Worm (Caenorhabditis elegans): ENCODE results near the gene srh-289.

Gene srh-289

ce11 chrV:17773108-17773507, 20.8 kb downstream of the srh-289 start, which contains the start of gene sre-21:
sre-21 (minus strand) TSS chrV:17773208.
- no peak for TF ChIP-seq D1046.2 (GFP tag; IDR thresholded peaks at IDR 0.05)
- no peak for TF ChIP-seq ceh-20 (GFP tag; IDR thresholded peaks at IDR 0.05)
- no peak for TF ChIP-seq Y75B8A.6 (GFP tag; IDR thresholded peaks at IDR 0.05)
- TF ChIP-seq vab-7 (GFP tag; IDR thresholded peaks at IDR 0.05), result no peak
- no peak for TF ChIP-seq ama-1 (optimal IDR thresholded peaks at IDR 0.05)
- no peak for TF ChIP-seq unc-62 (GFP tag; optimal IDR thresholded peaks at IDR 0.05 in 1 of 2)
- TF ChIP-seq unc-62 (tag; optimal IDR thresholded peaks at IDR 0.05), result no peak
- TF ChIP-seq mdt-29 (GFP tag; IDR thresholded peaks at IDR 0.05), result no peak
- no peak for TF ChIP-seq lin-1 (GFP tag; IDR thresholded peaks at IDR 0.05)

- 0 out of 2 replicates have a peak, but pooled peaks have one; percentile 46 for TF ChIP-seq snpc-1.2 (GFP tag; IDR thresholded peaks at IDR 0.05)
- no peak for TF ChIP-seq nhr-42 (GFP tag; IDR thresholded peaks at IDR 0.05)
- TF ChIP-seq lim-7 (GFP tag; IDR thresholded peaks at IDR 0.05), result peak; percentile 61; the same call in 1 of the 2 replicates
These were observed 26.1 kb downstream of the srh-289 start for ce11 chrV:17767768-17768167.

- no peak for TF ChIP-seq set-16 (GFP tag; IDR thresholded peaks at IDR 0.05)
- no peak for TF ChIP-seq hif-1 (tag; optimal IDR thresholded peaks at IDR 0.05)
- TF ChIP-seq tag-97 (GFP tag; IDR thresholded peaks at IDR 0.05), result no peak
- no peak for TF ChIP-seq T26A8.4 (GFP tag; IDR thresholded peaks at IDR 0.05)
- no peak for TF ChIP-seq arid-1 (GFP tag; conservative IDR thresholded peaks at IDR 0.05)
- no peak for TF ChIP-seq snpc-1.2 (GFP tag; IDR thresholded peaks at IDR 0.05)
- TF ChIP-seq nhr-111 (GFP tag; optimal IDR thresholded peaks at IDR 0.05), result no peak
- TF ChIP-seq zag-1 (tag; optimal IDR thresholded peaks at IDR 0.05), result no peak
- TF ChIP-seq nhr-102 (tag; optimal IDR thresholded peaks at IDR 0.05), result no peak
- no peak for TF ChIP-seq Y48G9A.11 (GFP tag; IDR thresholded peaks at IDR 0.05)
- TF ChIP-seq daf-19 (GFP tag; conservative IDR thresholded peaks at IDR 0.05), result no peak
- TF ChIP-seq aha-1 (tag), result no peak
- TF ChIP-seq D1046.2 (GFP tag; IDR thresholded peaks at IDR 0.05), result no peak
These were observed 26.6 kb downstream of the srh-289 start, which contains the start of gene srh-284 for ce11 chrV:17767249-17767648. srh-284 (plus strand) TSS chrV:17767549.

ce11 chrV:17765077-17765476, 28.8 kb downstream of the srh-289 start, which contains the start of the genes C47A10.16 and srh-283:
C47A10.16 (minus strand) TSS chrV:17765177.
srh-283 (plus strand) TSS chrV:17765348.
- TF ChIP-seq Y75B8A.6 (GFP tag; IDR thresholded peaks at IDR 0.05) (no peak), attf-4 (tag; optimal IDR thresholded peaks at IDR 0.05) (no peak), daf-16 (GFP tag; optimal IDR thresholded peaks at IDR 0.05) (no peak), daf-16 (tag; optimal IDR thresholded peaks at IDR 0.05) (no peak), dmd-6 (GFP tag; IDR thresholded peaks at IDR 0.05) (no peak), mxl-2 (GFP tag; conservative IDR thresholded peaks at IDR 0.05) (no peak), gei-8 (GFP tag; optimal IDR thresholded peaks at IDR 0.05) (no peak), unc-130 (GFP tag; optimal IDR thresholded peaks at IDR 0.05) (no peak), nhr-6 (tag; optimal IDR thresholded peaks at IDR 0.05) (no peak), nhr-102 (tag; optimal IDR thresholded peaks at IDR 0.05) (no peak)

ce11 chrV:17755592-17755991, 38.3 kb downstream of the srh-289 start, which contains the start of gene pgp-9:
pgp-9 (plus strand) TSS chrV:17755892.
- TF ChIP-seq nhr-76 (tag; optimal IDR thresholded peaks at IDR 0.05), result no peak
- no peak for TF ChIP-seq vab-7 (GFP tag; IDR thresholded peaks at IDR 0.05)
- TF ChIP-seq aha-1 (tag), result peak; percentile 71
- TF ChIP-seq attf-4 (tag; optimal IDR thresholded peaks at IDR 0.05), result no peak
- no peak for TF ChIP-seq mep-1 (tag; optimal IDR thresholded peaks at IDR 0.05)
- no peak for TF ChIP-seq hmg-1.1 (GFP tag; IDR thresholded peaks at IDR 0.05)

All from whole organism, L4 larva.